Fruit fly (Drosophila melanogaster): ENCODE data around the gene CG6041.

CG6041 gene

dm6 chrX:5923124-5923523 is 24.8 kb upstream of the CG6041 start (continued):
- peak; percentile 60 for TF ChIP-seq dsx (GFP tag; optimal IDR thresholded peaks at IDR 0.05; ENCODE audit: poor library complexity, severe bottlenecking)
- peak; percentile 64 for TF ChIP-seq Sox15 (GFP tag; optimal IDR thresholded peaks at IDR 0.05)
- TF ChIP-seq CG8632 (GFP tag; optimal IDR thresholded peaks at IDR 0.05) = peak; percentile 75
- TF ChIP-seq topi (GFP tag; optimal IDR thresholded peaks at IDR 0.05) = peak; percentile 84
- peak; percentile 94 for TF ChIP-seq Eip78C (GFP tag)
- peak; percentile 83 for TF ChIP-seq CG31627 (GFP tag; optimal IDR thresholded peaks at IDR 0.05)
- peak; percentile 82 for TF ChIP-seq Sox102F (GFP tag; optimal IDR thresholded peaks at IDR 0.05)
- no peak for TF ChIP-seq CG6808 (GFP tag; optimal IDR thresholded peaks at IDR 0.05)
- peak; percentile 78 for TF ChIP-seq CG6163 (GFP tag; IDR thresholded peaks at IDR 0.05)
- no peak for TF ChIP-seq fkh (GFP tag; optimal IDR thresholded peaks at IDR 0.05)
- peak; percentile 40 for TF ChIP-seq CG11762 (GFP tag; optimal IDR thresholded peaks at IDR 0.05; ENCODE audit: insufficient read depth)
- peak; percentile 79 for TF ChIP-seq acj6 (GFP tag; optimal IDR thresholded peaks at IDR 0.05)
- TF ChIP-seq CG15336 (GFP tag; IDR thresholded peaks at IDR 0.05) = 0 out of 2 replicates have a peak, but pooled peaks have one; percentile 21
- TF ChIP-seq CG6276 (GFP tag; optimal IDR thresholded peaks at IDR 0.05) = peak; percentile 21
- peak; percentile 84 for TF ChIP-seq cyc (GFP tag; optimal IDR thresholded peaks at IDR 0.05)
- peak; percentile 81 for TF ChIP-seq Eip75B (GFP tag; optimal IDR thresholded peaks at IDR 0.05)
- TF ChIP-seq salr (GFP tag; optimal IDR thresholded peaks at IDR 0.05) = no peak
- peak; percentile 67 for TF ChIP-seq Sox14 (GFP tag; optimal IDR thresholded peaks at IDR 0.05)
- peak; percentile 75 for TF ChIP-seq Ets21C (GFP tag; optimal IDR thresholded peaks at IDR 0.05)
- TF ChIP-seq eg (GFP tag; IDR thresholded peaks at IDR 0.05) = peak; percentile 38; the same call in 1 of the 3 replicates
- no peak for TF ChIP-seq Hr38 (GFP tag; optimal IDR thresholded peaks at IDR 0.05)
- peak; percentile 30 for TF ChIP-seq Blimp-1 (GFP tag; optimal IDR thresholded peaks at IDR 0.05)
- TF ChIP-seq CG3032 (tag; optimal IDR thresholded peaks at IDR 0.05) = peak; percentile 54
- TF ChIP-seq fd85E (GFP tag; optimal IDR thresholded peaks at IDR 0.05) = peak; percentile 4
- TF ChIP-seq CG10669 (GFP tag; optimal IDR thresholded peaks at IDR 0.05) = peak; percentile 46
- peak; percentile 71 for TF ChIP-seq CG8319 (GFP tag; optimal IDR thresholded peaks at IDR 0.05)
- TF ChIP-seq OdsH (GFP tag; optimal IDR thresholded peaks at IDR 0.05) = peak; percentile 73
- TF ChIP-seq CG10631 (GFP tag; optimal IDR thresholded peaks at IDR 0.05) = peak; percentile 59
- TF ChIP-seq CG8119 (GFP tag; IDR thresholded peaks at IDR 0.05) = peak; percentile 53; the same call in 2 of the 3 replicates
- TF ChIP-seq lz (GFP tag; optimal IDR thresholded peaks at IDR 0.05) = peak; percentile 75
- peak; percentile 52 for TF ChIP-seq CG32006 (GFP tag; optimal IDR thresholded peaks at IDR 0.05)
- TF ChIP-seq dac (GFP tag; optimal IDR thresholded peaks at IDR 0.05) = no peak
- peak; percentile 80 for TF ChIP-seq Smox (GFP tag; optimal IDR thresholded peaks at IDR 0.05)
- TF ChIP-seq pdm3 (GFP tag; optimal IDR thresholded peaks at IDR 0.05) = peak; percentile 75
- 0 out of 2 replicates have a peak, but pooled peaks have one; percentile 21 for TF ChIP-seq Gug (GFP tag; IDR thresholded peaks at IDR 0.05)
- TF ChIP-seq vri (GFP tag; optimal IDR thresholded peaks at IDR 0.05) = peak; percentile 48
- peak; percentile 64 for TF ChIP-seq net (GFP tag; optimal IDR thresholded peaks at IDR 0.05)
- TF ChIP-seq spab (GFP tag; optimal IDR thresholded peaks at IDR 0.05) = peak; percentile 23
- peak; percentile 90 for TF ChIP-seq svp (GFP tag)

DNA sequence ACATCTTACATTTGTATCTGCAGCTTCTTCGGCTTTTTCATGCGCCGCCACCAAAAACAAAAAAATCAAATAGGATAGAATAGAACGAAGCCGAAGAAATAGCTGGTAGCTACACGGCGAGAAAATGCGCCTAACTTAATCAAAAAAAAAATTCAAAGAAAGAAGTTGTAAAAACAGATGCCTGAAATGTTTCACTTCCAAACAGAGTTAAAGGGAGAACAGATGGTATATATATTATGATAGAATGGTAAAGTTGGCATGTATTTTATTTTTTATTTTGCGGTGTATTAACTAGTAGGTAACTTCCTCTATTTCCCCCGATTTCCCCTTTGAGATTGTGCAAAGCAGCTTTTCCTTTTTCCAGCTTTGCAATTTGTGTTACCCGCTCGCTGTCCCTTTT is 23.6 kb upstream of the CG6041 start:
- no peak for TF ChIP-seq Hr4 (GFP tag; optimal IDR thresholded peaks at IDR 0.05)
- no peak for TF ChIP-seq CG8319 (GFP tag; optimal IDR thresholded peaks at IDR 0.05)
- no peak for TF ChIP-seq fd85E (GFP tag; optimal IDR thresholded peaks at IDR 0.05)
- TF ChIP-seq CG32006 (GFP tag; optimal IDR thresholded peaks at IDR 0.05) = peak; percentile 62
- TF ChIP-seq Lpt (GFP tag; optimal IDR thresholded peaks at IDR 0.05) = peak; percentile 71
- TF ChIP-seq CG11762 (GFP tag; optimal IDR thresholded peaks at IDR 0.05; ENCODE audit: insufficient read depth) = peak; percentile 45
- TF ChIP-seq CG16779 (tag; optimal IDR thresholded peaks at IDR 0.05) = peak; percentile 6
- peak; percentile 37 for TF ChIP-seq CG4318 (GFP tag; optimal IDR thresholded peaks at IDR 0.05)
- peak; percentile 54 for TF ChIP-seq OdsH (GFP tag; optimal IDR thresholded peaks at IDR 0.05)
- TF ChIP-seq Eip75B (GFP tag; optimal IDR thresholded peaks at IDR 0.05) = peak; percentile 35
- TF ChIP-seq net (GFP tag; optimal IDR thresholded peaks at IDR 0.05) = peak; percentile 31
- TF ChIP-seq CG6808 (GFP tag; optimal IDR thresholded peaks at IDR 0.05) = peak; percentile 17
- TF ChIP-seq vri (GFP tag; optimal IDR thresholded peaks at IDR 0.05) = no peak
- peak; percentile 77 for TF ChIP-seq CG8119 (GFP tag; IDR thresholded peaks at IDR 0.05)
- no peak; the same call in 1 of the 2 replicates for TF ChIP-seq CG11294 (GFP tag; IDR thresholded peaks at IDR 0.05)
- peak; percentile 68 for TF ChIP-seq Gug (GFP tag; IDR thresholded peaks at IDR 0.05)
- TF ChIP-seq Ets96B (tag; optimal IDR thresholded peaks at IDR 0.05) = peak; percentile 7
- peak in 1 of 2 experiments; percentile 58 for TF ChIP-seq salr (GFP tag; optimal IDR thresholded peaks at IDR 0.05)
- no peak for TF ChIP-seq CG3032 (tag; optimal IDR thresholded peaks at IDR 0.05)
- TF ChIP-seq achi (GFP tag; optimal IDR thresholded peaks at IDR 0.05) = peak; percentile 65
- TF ChIP-seq Sox15 (GFP tag; optimal IDR thresholded peaks at IDR 0.05) = no peak
- TF ChIP-seq acj6 (GFP tag; optimal IDR thresholded peaks at IDR 0.05) = peak; percentile 37
- peak; percentile 56 for TF ChIP-seq CG3919 (GFP tag; optimal IDR thresholded peaks at IDR 0.05)
- peak; percentile 65 for TF ChIP-seq eg (GFP tag; IDR thresholded peaks at IDR 0.05)
- TF ChIP-seq Sox14 (GFP tag; optimal IDR thresholded peaks at IDR 0.05) = peak; percentile 63
- TF ChIP-seq pdm3 (GFP tag; optimal IDR thresholded peaks at IDR 0.05) = peak; percentile 53
- no peak for TF ChIP-seq esn (GFP tag; optimal IDR thresholded peaks at IDR 0.05)
- TF ChIP-seq CG6792 (GFP tag; optimal IDR thresholded peaks at IDR 0.05) = peak; percentile 33

Data from whole organism, prepupa.